Worm (Caenorhabditis elegans) whole organism, L4 larva: Measurements from ENCODE around the gene nhx-9.

Source experiments
- D1046.2 ChIP-seq: fragments of 200-800 bp; sonication (Bioruptor generic); IDR thresholded peaks from 2 replicates; pipeline ENCODE4 v1.3.6; 2022; ENCODE audit warnings: missing genetic modification characterization, missing compliant biosample characterization
- F26F4.8 ChIP-seq: fragments of 200-800 bp; sonication (Bioruptor generic); conservative IDR thresholded peaks from 2 replicates; pipeline ENCODE4 v1.3.6; 2022; ENCODE audit warnings: missing genetic modification characterization, missing compliant biosample characterization
- F44E2.7 ChIP-seq: fragments of 200-800 bp; sonication (Bioruptor generic); IDR thresholded peaks from 2 replicates; pipeline ENCODE4 v2.1.2; 2022; ENCODE audit warnings: missing genetic modification characterization, missing compliant biosample characterization
- T26A8.4 ChIP-seq: fragments of 200-800 bp; sonication (Bioruptor generic); IDR thresholded peaks from 2 replicates; pipeline ENCODE4 v1.3.6; 2022; ENCODE audit warnings: missing genetic modification characterization, missing compliant biosample characterization
- Y5F2A.4 ChIP-seq: fragments of 200-800 bp; sonication (Bioruptor generic); optimal IDR thresholded peaks from 2 replicates; lab custom pipeline; 2018; ENCODE audit warnings: mild to moderate bottlenecking, missing genetic modification characterization, missing compliant biosample characterization
- ZK337.2 ChIP-seq: fragments of 200-800 bp; sonication (Bioruptor generic); IDR thresholded peaks from 2 replicates; pipeline ENCODE4 v1.3.6; 2022; ENCODE audit warnings: missing genetic modification reagents, missing genetic modification characterization, missing compliant biosample characterization
- ZK546.5 ChIP-seq, 2 experiments: sonication (generic microtip); optimal IDR thresholded peaks; 2 replicates each; lab custom pipeline; 2017; ENCODE audit warnings: missing biosample characterization in 2 of 2, missing genetic modification characterization in 2 of 2
- aha-1 ChIP-seq: fragments of 150-350 bp; peaks from one replicate; lab custom pipeline; 2014; ENCODE audit warnings: missing biosample characterization, missing genetic modification characterization
- aly-2 ChIP-seq: sonication (generic microtip); optimal IDR thresholded peaks from 2 replicates; lab custom pipeline; 2018; ENCODE audit warnings: missing biosample characterization, missing genetic modification characterization
- ama-1 ChIP-seq: fragments of 150-350 bp; optimal IDR thresholded peaks from 2 replicates; lab custom pipeline; 2014; ENCODE audit warnings: inconsistent platforms, mixed read lengths
- daf-16 ChIP-seq, 3 experiments: sonication (generic microtip); optimal IDR thresholded peaks; 2 replicates each; lab custom pipeline; 2016 to 2017; ENCODE audit warnings: missing genetic modification characterization in 3 of 3, missing genetic modification reagents in 3 of 3, mild to moderate bottlenecking in 2 of 3, missing compliant biosample characterization in 2 of 3, missing biosample characterization in 1 of 3, moderate library complexity in 1 of 3
- daf-8 ChIP-seq: fragments of 200-800 bp; sonication (Bioruptor generic); IDR thresholded peaks from 2 replicates; pipeline ENCODE4 v1.3.6; 2022; ENCODE audit warnings: missing genetic modification characterization, missing compliant biosample characterization
- dmd-6 ChIP-seq: fragments of 200-800 bp; sonication (Bioruptor generic); IDR thresholded peaks from 2 replicates; pipeline ENCODE4 v1.3.6; 2022; ENCODE audit warnings: missing genetic modification reagents, missing genetic modification characterization, missing compliant biosample characterization
- dmd-8 ChIP-seq: fragments of 200-800 bp; sonication (Bioruptor generic); IDR thresholded peaks from 2 replicates; pipeline ENCODE4 v1.3.6; 2022; ENCODE audit warnings: missing genetic modification characterization, missing compliant biosample characterization
- dmd-9 ChIP-seq: fragments of 200-800 bp; sonication (Bioruptor generic); IDR thresholded peaks from 2 replicates; pipeline ENCODE4 v1.3.6; 2022; ENCODE audit warnings: missing genetic modification reagents, missing genetic modification characterization, missing compliant biosample characterization
- dpl-1 ChIP-seq: fragments of 150-350 bp; optimal IDR thresholded peaks from 2 replicates; lab custom pipeline; 2014; ENCODE audit warnings: missing biosample characterization, missing genetic modification reagents, missing genetic modification characterization
- egl-27 ChIP-seq: sonication (generic microtip); optimal IDR thresholded peaks from 3 replicates; lab custom pipeline; 2017; ENCODE audit warnings: missing biosample characterization, missing genetic modification reagents, missing genetic modification characterization
- egl-43 ChIP-seq: fragments of 200-800 bp; sonication (Bioruptor generic); IDR thresholded peaks from 2 replicates; pipeline ENCODE4 v1.3.6; 2022; ENCODE audit warnings: missing genetic modification reagents, missing genetic modification characterization, missing compliant biosample characterization
- gei-8 ChIP-seq: fragments of 200-800 bp; sonication (Bioruptor generic); optimal IDR thresholded peaks from 2 replicates; lab custom pipeline; 2018; ENCODE audit warnings: mild to moderate bottlenecking, missing genetic modification characterization, missing compliant biosample characterization
- hlh-11 ChIP-seq: fragments of 200-800 bp; sonication (Bioruptor generic); optimal IDR thresholded peaks from 2 replicates; lab custom pipeline; 2018; ENCODE audit warnings: mild to moderate bottlenecking, missing genetic modification characterization, missing compliant biosample characterization
- hlh-30 ChIP-seq: sonication (generic microtip); optimal IDR thresholded peaks from 2 replicates; lab custom pipeline; 2017; ENCODE audit warnings: antibody characterized with exemption, mild to moderate bottlenecking, missing genetic modification characterization, missing compliant biosample characterization; ENCODE audit not compliant: insufficient read depth
- lim-7 ChIP-seq: fragments of 200-800 bp; sonication (Bioruptor generic); IDR thresholded peaks from 2 replicates; pipeline ENCODE4 v1.3.6; 2022; ENCODE audit warnings: missing genetic modification characterization, missing compliant biosample characterization
- lin-15B ChIP-seq: fragments of 150-350 bp; sonication (generic microtip); optimal IDR thresholded peaks from 3 replicates; lab custom pipeline; 2014; ENCODE audit warnings: missing biosample characterization, missing genetic modification characterization
- lin-29 ChIP-seq: fragments of 200-800 bp; sonication (Bioruptor generic); IDR thresholded peaks from 2 replicates; pipeline ENCODE4 v1.3.6; 2022; ENCODE audit warnings: missing genetic modification reagents, missing genetic modification characterization, missing compliant biosample characterization
- lin-38 ChIP-seq: fragments of 200-800 bp; sonication (Bioruptor generic); IDR thresholded peaks from 2 replicates; pipeline ENCODE4 v1.3.6; 2022; ENCODE audit warnings: missing genetic modification reagents, missing genetic modification characterization, missing compliant biosample characterization
- lsy-2 ChIP-seq, 2 experiments: fragments of 150-350 bp in 1 of 2; sonication (generic microtip) in 1 of 2; optimal IDR thresholded peaks; 2 replicates each; lab custom pipeline; 2014 to 2017; ENCODE audit warnings: missing biosample characterization in 2 of 2, missing genetic modification characterization in 2 of 2
- madf-5 ChIP-seq, 2 experiments: fragments of 200-800 bp; sonication (Bioruptor generic); IDR thresholded peaks; 2 replicates each; pipeline ENCODE4 v1.3.6; 2022; ENCODE audit warnings: missing compliant biosample characterization in 2 of 2, missing genetic modification characterization in 2 of 2
- mdl-1 ChIP-seq, 2 experiments: fragments of 150-350 bp in 1 of 2; sonication (generic microtip) in 1 of 2; optimal IDR thresholded peaks; 2 replicates each; lab custom pipeline; 2014 to 2017; ENCODE audit warnings: missing biosample characterization in 2 of 2, missing genetic modification characterization in 2 of 2
- mdt-29 ChIP-seq: fragments of 200-800 bp; sonication (Bioruptor generic); IDR thresholded peaks from 2 replicates; pipeline ENCODE4 v1.3.6; 2022; ENCODE audit warnings: missing genetic modification reagents, missing genetic modification characterization, missing compliant biosample characterization
- mxl-2 ChIP-seq: fragments of 200-800 bp; sonication (Bioruptor generic); conservative IDR thresholded peaks from 2 replicates; pipeline ENCODE4 v1.3.6; 2022; ENCODE audit warnings: missing genetic modification reagents, missing genetic modification characterization, missing compliant biosample characterization
- mxl-3 ChIP-seq: fragments of 200-800 bp; sonication (Bioruptor generic); optimal IDR thresholded peaks from 2 replicates; lab custom pipeline; 2018; ENCODE audit warnings: mild to moderate bottlenecking, missing genetic modification characterization, missing compliant biosample characterization
- nhr-10 ChIP-seq: fragments of 150-350 bp; optimal IDR thresholded peaks from 2 replicates; lab custom pipeline; 2014; ENCODE audit warnings: missing biosample characterization, missing genetic modification characterization
- nhr-102 ChIP-seq: sonication (generic microtip); optimal IDR thresholded peaks from 2 replicates; lab custom pipeline; 2016; ENCODE audit warnings: mild to moderate bottlenecking, missing genetic modification characterization, moderate library complexity, missing compliant biosample characterization
- nhr-11 ChIP-seq: fragments of 150-350 bp; optimal IDR thresholded peaks from 2 replicates; lab custom pipeline; 2014; ENCODE audit warnings: missing biosample characterization, missing genetic modification characterization
- nhr-111 ChIP-seq: fragments of 200-800 bp; sonication (Bioruptor generic); optimal IDR thresholded peaks from 2 replicates; lab custom pipeline; 2018; ENCODE audit warnings: mild to moderate bottlenecking, missing genetic modification characterization, missing compliant biosample characterization
- nhr-237 ChIP-seq: sonication (generic microtip); optimal IDR thresholded peaks from 2 replicates; lab custom pipeline; 2017; ENCODE audit warnings: missing biosample characterization, missing genetic modification characterization
- nhr-41 ChIP-seq: fragments of 200-800 bp; sonication (Bioruptor generic); IDR thresholded peaks from 2 replicates; pipeline ENCODE4 v1.3.6; 2022; ENCODE audit warnings: missing genetic modification reagents, missing genetic modification characterization, missing compliant biosample characterization
- nhr-42 ChIP-seq: fragments of 200-800 bp; sonication (Bioruptor generic); IDR thresholded peaks from 2 replicates; pipeline ENCODE4 v1.3.6; 2022; ENCODE audit warnings: missing genetic modification characterization, missing compliant biosample characterization
- nhr-6 ChIP-seq: fragments of 150-350 bp; optimal IDR thresholded peaks from 2 replicates; lab custom pipeline; 2014; ENCODE audit warnings: missing biosample characterization, missing genetic modification characterization
- nhr-77 ChIP-seq: fragments of 150-350 bp; optimal IDR thresholded peaks from 2 replicates; lab custom pipeline; 2014; ENCODE audit warnings: missing biosample characterization, missing genetic modification characterization
- pqm-1 ChIP-seq: sonication (generic microtip); optimal IDR thresholded peaks from 2 replicates; lab custom pipeline; 2017; ENCODE audit warnings: missing biosample characterization, missing genetic modification characterization
- set-16 ChIP-seq: fragments of 200-800 bp; sonication (Bioruptor generic); IDR thresholded peaks from 2 replicates; pipeline ENCODE4 v1.3.6; 2022; ENCODE audit warnings: missing genetic modification reagents, missing genetic modification characterization, missing compliant biosample characterization
- unc-130 ChIP-seq: sonication (generic microtip); optimal IDR thresholded peaks from 2 replicates; lab custom pipeline; 2016; ENCODE audit warnings: missing genetic modification reagents, missing genetic modification characterization, missing compliant biosample characterization
- unc-39 ChIP-seq: sonication (generic microtip); optimal IDR thresholded peaks from 2 replicates; lab custom pipeline; 2017; ENCODE audit warnings: missing biosample characterization, missing genetic modification characterization
- unc-62 ChIP-seq, 3 experiments: fragments of 150-350 bp in 1 of 3; sonication (generic microtip); optimal IDR thresholded peaks in 2 of 3; peaks in 1 of 3; 1 replicate in 1 of 3; 2 replicates in 2 of 3; lab custom pipeline; 2014 to 2017; ENCODE audit warnings: missing biosample characterization in 3 of 3, missing genetic modification characterization in 3 of 3, missing genetic modification reagents in 3 of 3, missing genotype in 1 of 3
- zag-1 ChIP-seq: fragments of 150-350 bp; optimal IDR thresholded peaks from 2 replicates; lab custom pipeline; 2014; ENCODE audit warnings: missing biosample characterization, missing genetic modification characterization
- zfp-2 ChIP-seq: sonication (generic microtip); optimal IDR thresholded peaks from 2 replicates; lab custom pipeline; 2016; ENCODE audit warnings: mild to moderate bottlenecking, missing genetic modification characterization, missing compliant biosample characterization
- zfp-3 ChIP-seq: fragments of 200-800 bp; sonication (Bioruptor generic); conservative IDR thresholded peaks from 2 replicates; pipeline ENCODE4 v1.3.6; 2022; ENCODE audit warnings: missing genetic modification reagents, missing genetic modification characterization, missing compliant biosample characterization
- zip-2 ChIP-seq: fragments of 150-350 bp; optimal IDR thresholded peaks from 2 replicates; lab custom pipeline; 2014; ENCODE audit warnings: missing biosample characterization, missing genetic modification characterization
- ztf-11 ChIP-seq: fragments of 150-350 bp; optimal IDR thresholded peaks from 2 replicates; lab custom pipeline; 2014; ENCODE audit warnings: missing biosample characterization, missing genetic modification characterization

Gene nhx-9

ce11 chrIV:11957074-11957473 is 26.4 kb downstream of the nhx-9 start:
- no peak for TF ChIP-seq lin-29 (GFP tag; lab: Robert Waterston, UW)
- peak; percentile 40 for TF ChIP-seq hlh-11
- peak in 1 of 2 experiments; percentile 22 for TF ChIP-seq unc-62 (GFP tag; optimal IDR thresholded peaks at IDR 0.05 in 1 of 2; lab: Kevin White, UChicago)
- no peak for TF ChIP-seq unc-62 (tag; optimal IDR thresholded peaks at IDR 0.05; lab: Kevin White, UChicago)
- TF ChIP-seq pqm-1 (tag; lab: Kevin White, UChicago), result no peak
- TF ChIP-seq dmd-8 (GFP tag; lab: Robert Waterston, UW), result no peak
- TF ChIP-seq egl-27 (tag; lab: Kevin White, UChicago), result no peak
- TF ChIP-seq mxl-3, result peak; percentile 66
- TF ChIP-seq dmd-6 (GFP tag; lab: Robert Waterston, UW), result peak; percentile 19; the same call in 1 of the 2 replicates
- no peak for TF ChIP-seq daf-8 (GFP tag; lab: Robert Waterston, UW)
- TF ChIP-seq zag-1 (tag; lab: Kevin White, UChicago), result no peak
- TF ChIP-seq zip-2, result no peak
- peak in 1 of 2 experiments; percentile 33 for TF ChIP-seq mdl-1 (tag; optimal IDR thresholded peaks at IDR 0.05; lab: Kevin White, UChicago)
- TF ChIP-seq D1046.2, result no peak
- TF ChIP-seq gei-8 (GFP tag; lab: Kevin White, UChicago), result no peak
- TF ChIP-seq ZK546.5 (tag; optimal IDR thresholded peaks at IDR 0.05; lab: Kevin White, UChicago), result no peak
- TF ChIP-seq F26F4.8 (GFP tag; lab: Robert Waterston, UW), result no peak
- TF ChIP-seq hlh-30 (tag; lab: Kevin White, UChicago), result peak; percentile 32
- TF ChIP-seq aha-1 (tag; lab: Kevin White, UChicago), result peak; percentile 94
- no peak for TF ChIP-seq dpl-1 (GFP tag; lab: Kevin White, UChicago)
- no peak for TF ChIP-seq madf-5 (GFP tag; IDR thresholded peaks at IDR 0.05; lab: Robert Waterston, UW)
- TF ChIP-seq lim-7 (GFP tag; lab: Robert Waterston, UW), result 0 out of 2 replicates have a peak, but pooled peaks have one; percentile 26
- no peak for TF ChIP-seq nhr-111
- no peak for TF ChIP-seq Y5F2A.4 (GFP tag; lab: Kevin White, UChicago)
- TF ChIP-seq nhr-237, result no peak
- TF ChIP-seq F44E2.7 (GFP tag; lab: Robert Waterston, UW), result no peak
- no peak for TF ChIP-seq lin-15B (tag; lab: Kevin White, UChicago)
- TF ChIP-seq set-16 (GFP tag; lab: Robert Waterston, UW), result no peak
- TF ChIP-seq daf-16 (GFP tag; optimal IDR thresholded peaks at IDR 0.05; lab: Kevin White, UChicago), result peak in 1 of 2 experiments; percentile 7
- TF ChIP-seq daf-16 (tag; optimal IDR thresholded peaks at IDR 0.05; lab: Kevin White, UChicago), result no peak

ce11 chrIV:11959573-11959972 is 28.9 kb downstream of the nhx-9 start, which contains the start of gene tgt-1:
tgt-1 (minus strand) TSS chrIV:11959804.
- TF ChIP-seq unc-62 (GFP tag; optimal IDR thresholded peaks at IDR 0.05 in 1 of 2; lab: Kevin White, UChicago), result no peak
- TF ChIP-seq unc-62 (tag; optimal IDR thresholded peaks at IDR 0.05; lab: Kevin White, UChicago), result no peak
- no peak for TF ChIP-seq zfp-2
- 0 out of 2 replicates have a peak, but pooled peaks have one; percentile 38 for TF ChIP-seq mdt-29
- TF ChIP-seq ama-1, result peak; percentile 47
- TF ChIP-seq nhr-77, result no peak
- peak in 1 of 2 experiments; percentile 1 for TF ChIP-seq lsy-2 (tag; optimal IDR thresholded peaks at IDR 0.05; lab: Kevin White, UChicago)
- TF ChIP-seq nhr-41 (GFP tag; lab: Robert Waterston, UW), result no peak
- TF ChIP-seq nhr-6 (tag; lab: Kevin White, UChicago), result no peak
- TF ChIP-seq nhr-11 (tag; lab: Kevin White, UChicago), result no peak
- TF ChIP-seq F26F4.8 (GFP tag; lab: Robert Waterston, UW), result no peak
- peak; percentile 18 for TF ChIP-seq nhr-102 (tag; lab: Kevin White, UChicago)
- no peak for TF ChIP-seq mxl-2 (GFP tag; lab: Robert Waterston, UW)
- no peak for TF ChIP-seq dmd-9 (GFP tag; lab: Robert Waterston, UW)
- peak; percentile 43 for TF ChIP-seq lin-38 (GFP tag; lab: Robert Waterston, UW)
- TF ChIP-seq nhr-42 (GFP tag; lab: Robert Waterston, UW), result no peak
- TF ChIP-seq zfp-3 (GFP tag; lab: Robert Waterston, UW), result no peak
- no peak for TF ChIP-seq ZK337.2 (GFP tag; lab: Robert Waterston, UW)
- TF ChIP-seq unc-130, result no peak
- TF ChIP-seq ztf-11, result no peak
- no peak for TF ChIP-seq nhr-10 (tag; lab: Kevin White, UChicago)
- TF ChIP-seq T26A8.4, result no peak
- TF ChIP-seq aha-1 (tag; lab: Kevin White, UChicago), result peak; percentile 36
- TF ChIP-seq aly-2, result no peak
- TF ChIP-seq F44E2.7 (GFP tag; lab: Robert Waterston, UW), result no peak
- TF ChIP-seq dmd-6 (GFP tag; lab: Robert Waterston, UW), result no peak
- TF ChIP-seq egl-43, result no peak
- no peak for TF ChIP-seq unc-39
- no peak for TF ChIP-seq madf-5 (GFP tag; IDR thresholded peaks at IDR 0.05; lab: Robert Waterston, UW)
- TF ChIP-seq ZK546.5 (tag; optimal IDR thresholded peaks at IDR 0.05; lab: Kevin White, UChicago), result no peak
